Fruit fly (Drosophila melanogaster): Measurements from ENCODE around the gene CG18731.

Gene CG18731

dm6 chr3R:29748591-29749303 is 23.9 kb downstream of the CG18731 start, which contains the start of the genes ATPsyngamma and yata (continued):
- TF ChIP-seq Xrp1 (GFP tag; IDR thresholded peaks at IDR 0.05) (no peak), CG8924 (tag; optimal IDR thresholded peaks at IDR 0.05) (peak; percentile 57), B-H2 (GFP tag; optimal IDR thresholded peaks at IDR 0.05) (peak; percentile 66), pnt (GFP tag; optimal IDR thresholded peaks at IDR 0.05) (no peak), HLH4C (GFP tag; IDR thresholded peaks at IDR 0.05; ENCODE audit: partially characterized antibody) (peak; percentile 53; the same call in 1 of the 3 replicates), Nf-YC (tag; optimal IDR thresholded peaks at IDR 0.05) (peak; percentile 49), CG10209 (GFP tag; optimal IDR thresholded peaks at IDR 0.05) (peak; percentile 37), HmgZ (tag; optimal IDR thresholded peaks at IDR 0.05) (no peak)

- TF ChIP-seq MBD-R2 (GFP tag; IDR thresholded peaks at IDR 0.05) = 0 out of 2 replicates have a peak, but pooled peaks have one; percentile 33
- no peak for TF ChIP-seq ash1 (GFP tag; optimal IDR thresholded peaks at IDR 0.05)
- TF ChIP-seq Hmx (GFP tag; optimal IDR thresholded peaks at IDR 0.05) = no peak
- TF ChIP-seq Aef1 (GFP tag; IDR thresholded peaks at IDR 0.05) = peak; percentile 16; the same call in 1 of the 3 replicates
- no peak for TF ChIP-seq CkIIα-i1 (GFP tag; IDR thresholded peaks at IDR 0.05)
- 0 out of 2 replicates have a peak, but pooled peaks have one; percentile 2 for TF ChIP-seq CG10366 (GFP tag; IDR thresholded peaks at IDR 0.05)
- TF ChIP-seq HLH4C (GFP tag; IDR thresholded peaks at IDR 0.05; ENCODE audit: partially characterized antibody) = 0 out of 3 replicates have a peak, but pooled peaks have one; percentile 3
- no peak for TF ChIP-seq unpg (GFP tag; optimal IDR thresholded peaks at IDR 0.05)
- TF ChIP-seq Dll (GFP tag; IDR thresholded peaks at IDR 0.05; ENCODE audit: partially characterized antibody) = peak; percentile 76; the same call in 2 of the 4 replicates
- TF ChIP-seq CG8089 (GFP tag; optimal IDR thresholded peaks at IDR 0.05) = no peak
- peak; percentile 50; the same call in 1 of the 2 replicates for TF ChIP-seq Scr (GFP tag; IDR thresholded peaks at IDR 0.05; ENCODE audit: partially characterized antibody)
- 0 out of 2 replicates have a peak, but pooled peaks have one; percentile 34 for TF ChIP-seq nerfin-2 (GFP tag; IDR thresholded peaks at IDR 0.05; ENCODE audit: partially characterized antibody)
- no peak for TF ChIP-seq kni (GFP tag; optimal IDR thresholded peaks at IDR 0.05)
- no peak for TF ChIP-seq CG30431 (GFP tag; optimal IDR thresholded peaks at IDR 0.05)
- 0 out of 3 replicates have a peak, but pooled peaks have one; percentile 5 for TF ChIP-seq CG14860 (GFP tag; IDR thresholded peaks at IDR 0.05; ENCODE audit: partially characterized antibody)
- no peak for TF ChIP-seq CHES-1-like (GFP tag; optimal IDR thresholded peaks at IDR 0.05)
- no peak for TF ChIP-seq pan (optimal IDR thresholded peaks at IDR 0.05)
- TF ChIP-seq pan (GFP tag; optimal IDR thresholded peaks at IDR 0.05 in 1 of 2, IDR thresholded peaks at IDR 0.05 in 1 of 2) = no peak
- peak in 1 of 2 experiments; percentile 24 for TF ChIP-seq Dfd (GFP tag; optimal IDR thresholded peaks at IDR 0.05)
- TF ChIP-seq CG4617 (GFP tag; optimal IDR thresholded peaks at IDR 0.05; ENCODE audit: borderline replicate concordance) = peak; percentile 67
- no peak for TF ChIP-seq lilli (GFP tag; optimal IDR thresholded peaks at IDR 0.05)
- no peak for TF ChIP-seq nom (GFP tag; optimal IDR thresholded peaks at IDR 0.05)
- TF ChIP-seq sob (GFP tag; IDR thresholded peaks at IDR 0.05) = 0 out of 2 replicates have a peak, but pooled peaks have one; percentile 8
- TF ChIP-seq CG12942 (GFP tag; optimal IDR thresholded peaks at IDR 0.05) = no peak
- no peak for TF ChIP-seq NK7.1 (GFP tag; optimal IDR thresholded peaks at IDR 0.05)
- no peak for TF ChIP-seq CG12236 (GFP tag; optimal IDR thresholded peaks at IDR 0.05)
- peak; percentile 95 for TF ChIP-seq cg (GFP tag; optimal IDR thresholded peaks at IDR 0.05)
- TF ChIP-seq CG8478 (optimal IDR thresholded peaks at IDR 0.05) = peak; percentile 95
- TF ChIP-seq CG4360 (GFP tag; IDR thresholded peaks at IDR 0.05) = peak; percentile 90
- no peak for TF ChIP-seq jigr1 (GFP tag; IDR thresholded peaks at IDR 0.05)
- no peak for TF ChIP-seq zfh1 (GFP tag; IDR thresholded peaks at IDR 0.05)
- peak; percentile 99 for TF ChIP-seq Hr39 (optimal IDR thresholded peaks at IDR 0.05)
- peak; percentile 18 for TF ChIP-seq scrt (GFP tag; optimal IDR thresholded peaks at IDR 0.05)
- no peak for TF ChIP-seq Rx (GFP tag; IDR thresholded peaks at IDR 0.05)
- no peak for TF ChIP-seq kah (GFP tag; optimal IDR thresholded peaks at IDR 0.05)
- TF ChIP-seq CG6175 (GFP tag; IDR thresholded peaks at IDR 0.05) = 0 out of 3 replicates have a peak, but pooled peaks have one; percentile 26
- TF ChIP-seq MESR4 (GFP tag; optimal IDR thresholded peaks at IDR 0.05) = peak; percentile 88
- no peak for TF ChIP-seq hkb (optimal IDR thresholded peaks at IDR 0.05)
- TF ChIP-seq hkb (GFP tag; IDR thresholded peaks at IDR 0.05) = no peak
These were observed 24.7 kb downstream of the CG18731 start for dm6 chr3R:29749304-29750066.

All from whole organism, embryonic.